Fruit fly (Drosophila melanogaster): Measurements from ENCODE around the gene CG34307.
A peak's percentile ranks its signal among the peaks of the same experiment; 100 is the strongest.

CG34307 gene

dm6 chr3R:11897282-11897681 is at the start of gene CG34307:
CG34307 (plus strand) TSS chr3R:11897582.
- no peak for TF ChIP-seq CG9948 (tag; optimal IDR thresholded peaks at IDR 0.05)
- no peak for TF ChIP-seq CG34367 (tag; optimal IDR thresholded peaks at IDR 0.05)
- TF ChIP-seq CG17806 (tag; optimal IDR thresholded peaks at IDR 0.05): no peak
- TF ChIP-seq CG12605 (GFP tag; IDR thresholded peaks at IDR 0.05): no peak
- no peak for TF ChIP-seq CG15710 (tag; optimal IDR thresholded peaks at IDR 0.05)
- no peak for TF ChIP-seq Pif1A (GFP tag; optimal IDR thresholded peaks at IDR 0.05)
- no peak for TF ChIP-seq CG8159 (tag; optimal IDR thresholded peaks at IDR 0.05)
- no peak for TF ChIP-seq Pif1B (GFP tag; optimal IDR thresholded peaks at IDR 0.05)
- no peak for TF ChIP-seq CG13204 (GFP tag; optimal IDR thresholded peaks at IDR 0.05)
- TF ChIP-seq CG4496 (GFP tag; IDR thresholded peaks at IDR 0.05): no peak
- TF ChIP-seq Snoo (tag; optimal IDR thresholded peaks at IDR 0.05): no peak
- no peak for TF ChIP-seq gl (tag; optimal IDR thresholded peaks at IDR 0.05)
- no peak for TF ChIP-seq CG32121 (GFP tag; IDR thresholded peaks at IDR 0.05)
- no peak for TF ChIP-seq fd96Ca (GFP tag; IDR thresholded peaks at IDR 0.05)
- no peak for TF ChIP-seq EcR (GFP tag; optimal IDR thresholded peaks at IDR 0.05)
- no peak for TF ChIP-seq CG10348 (GFP tag; IDR thresholded peaks at IDR 0.05)
- no peak for TF ChIP-seq CG8301 (tag; optimal IDR thresholded peaks at IDR 0.05)

- peak; percentile 91 for TF ChIP-seq CG12605 (GFP tag; IDR thresholded peaks at IDR 0.05)
- peak; percentile 64 for TF ChIP-seq gl (tag; optimal IDR thresholded peaks at IDR 0.05)
- peak; percentile 77 for TF ChIP-seq CG34367 (tag; optimal IDR thresholded peaks at IDR 0.05)
- TF ChIP-seq CG10348 (GFP tag; IDR thresholded peaks at IDR 0.05): peak; percentile 74
- TF ChIP-seq CG32121 (GFP tag; IDR thresholded peaks at IDR 0.05): peak; percentile 92
- TF ChIP-seq CG15710 (tag; optimal IDR thresholded peaks at IDR 0.05): peak; percentile 80
- TF ChIP-seq rn (GFP tag; IDR thresholded peaks at IDR 0.05): peak; percentile 71
- TF ChIP-seq CG4496 (GFP tag; IDR thresholded peaks at IDR 0.05): peak; percentile 94
- TF ChIP-seq CG8301 (tag; optimal IDR thresholded peaks at IDR 0.05): peak; percentile 91
- peak; percentile 1 for TF ChIP-seq EcR (GFP tag; optimal IDR thresholded peaks at IDR 0.05)
- peak; percentile 85 for TF ChIP-seq CG17806 (tag; optimal IDR thresholded peaks at IDR 0.05)
- peak; percentile 40 for TF ChIP-seq Snoo (tag; optimal IDR thresholded peaks at IDR 0.05)
- TF ChIP-seq fd96Ca (GFP tag; IDR thresholded peaks at IDR 0.05): peak; percentile 96
- TF ChIP-seq CG8159 (tag; optimal IDR thresholded peaks at IDR 0.05): peak; percentile 84
- peak; percentile 47 for TF ChIP-seq CG13204 (GFP tag; optimal IDR thresholded peaks at IDR 0.05)
- TF ChIP-seq Pif1B (GFP tag; optimal IDR thresholded peaks at IDR 0.05): peak; percentile 88
- TF ChIP-seq CG9948 (tag; optimal IDR thresholded peaks at IDR 0.05): peak; percentile 83
- peak; percentile 92 for TF ChIP-seq Pif1A (GFP tag; optimal IDR thresholded peaks at IDR 0.05)
- peak; percentile 94 for TF ChIP-seq Ets98B (GFP tag; IDR thresholded peaks at IDR 0.05)
- TF ChIP-seq D1 (tag; optimal IDR thresholded peaks at IDR 0.05): peak; percentile 28
- TF ChIP-seq CG14655 (GFP tag; optimal IDR thresholded peaks at IDR 0.05): peak; percentile 92
These were observed 47.8 kb upstream of the CG34307 start for dm6 chr3R:11849378-11850249.

- peak; percentile 98 for TF ChIP-seq CG14655 (GFP tag; optimal IDR thresholded peaks at IDR 0.05)
- TF ChIP-seq fd96Ca (GFP tag; IDR thresholded peaks at IDR 0.05): peak; percentile 88
- peak; percentile 55 for TF ChIP-seq Snoo (tag; optimal IDR thresholded peaks at IDR 0.05)
- TF ChIP-seq EcR (GFP tag; optimal IDR thresholded peaks at IDR 0.05): peak; percentile 85
- peak; percentile 86 for TF ChIP-seq CG4496 (GFP tag; IDR thresholded peaks at IDR 0.05)
- peak; percentile 75 for TF ChIP-seq Pif1B (GFP tag; optimal IDR thresholded peaks at IDR 0.05)
- TF ChIP-seq CG32121 (GFP tag; IDR thresholded peaks at IDR 0.05): peak; percentile 83
- peak; percentile 54 for TF ChIP-seq CG13204 (GFP tag; optimal IDR thresholded peaks at IDR 0.05)
- TF ChIP-seq Ets98B (GFP tag; IDR thresholded peaks at IDR 0.05): peak; percentile 88
- peak; percentile 60 for TF ChIP-seq gl (tag; optimal IDR thresholded peaks at IDR 0.05)
- TF ChIP-seq CG8301 (tag; optimal IDR thresholded peaks at IDR 0.05): peak; percentile 98
- TF ChIP-seq CG10348 (GFP tag; IDR thresholded peaks at IDR 0.05): peak; percentile 81
- TF ChIP-seq CG12605 (GFP tag; IDR thresholded peaks at IDR 0.05): peak; percentile 70
- TF ChIP-seq rn (GFP tag; IDR thresholded peaks at IDR 0.05): peak; percentile 56
- peak; percentile 84 for TF ChIP-seq CG8159 (tag; optimal IDR thresholded peaks at IDR 0.05)
- peak; percentile 83 for TF ChIP-seq CG15710 (tag; optimal IDR thresholded peaks at IDR 0.05)
- peak; percentile 87 for TF ChIP-seq CG9948 (tag; optimal IDR thresholded peaks at IDR 0.05)
- peak; percentile 64 for TF ChIP-seq D1 (tag; optimal IDR thresholded peaks at IDR 0.05)
- TF ChIP-seq CG34367 (tag; optimal IDR thresholded peaks at IDR 0.05): peak; percentile 75
- peak; percentile 80 for TF ChIP-seq CG17806 (tag; optimal IDR thresholded peaks at IDR 0.05)
- TF ChIP-seq Pif1A (GFP tag; optimal IDR thresholded peaks at IDR 0.05): peak; percentile 91
These were observed 46.2 kb upstream of the CG34307 start for dm6 chr3R:11850917-11851897.

dm6 chr3R:11851939-11852338 is 45.4 kb upstream of the CG34307 start:
- no peak for TF ChIP-seq EcR (GFP tag; optimal IDR thresholded peaks at IDR 0.05)
- peak; percentile 56 for TF ChIP-seq CG8301 (tag; optimal IDR thresholded peaks at IDR 0.05)
- peak; percentile 40 for TF ChIP-seq CG14655 (GFP tag; optimal IDR thresholded peaks at IDR 0.05)
- peak; percentile 20 for TF ChIP-seq CG17806 (tag; optimal IDR thresholded peaks at IDR 0.05)
- TF ChIP-seq CG10348 (GFP tag; IDR thresholded peaks at IDR 0.05): no peak
